Worm (Caenorhabditis elegans): ENCODE measurements around the gene cct-8.
A peak's percentile ranks its signal among the peaks of the same experiment; 100 is the strongest.

cct-8 gene

ce11 chrIV:1093870-1094564, at the start of gene cct-8, which contains the start of gene Y55F3AR.2 (continued):
- TF ChIP-seq daf-8 (GFP tag; IDR thresholded peaks at IDR 0.05) (no peak), dve-1 (tag; optimal IDR thresholded peaks at IDR 0.05; ENCODE audit: insufficient read depth) (peak; percentile 99), ceh-44 (GFP tag; IDR thresholded peaks at IDR 0.05) (peak; percentile 71; the same call in 1 of the 2 replicates), dmd-8 (GFP tag; IDR thresholded peaks at IDR 0.05) (no peak), F44E2.7 (GFP tag; IDR thresholded peaks at IDR 0.05) (0 out of 2 replicates have a peak, but pooled peaks have one; percentile 72), duxl-1 (tag; optimal IDR thresholded peaks at IDR 0.05; ENCODE audit: poor library complexity) (peak; percentile 96), F26F4.8 (GFP tag; conservative IDR thresholded peaks at IDR 0.05) (no peak), ZK546.5 (tag; optimal IDR thresholded peaks at IDR 0.05) (peak; percentile 15 to 67), T26A8.4 (GFP tag; IDR thresholded peaks at IDR 0.05) (peak; percentile 99), daf-16 (GFP tag; optimal IDR thresholded peaks at IDR 0.05) (peak; percentile 58 to 95), daf-16 (tag; optimal IDR thresholded peaks at IDR 0.05) (peak; percentile 82), nhr-28 (tag; optimal IDR thresholded peaks at IDR 0.05) (peak; percentile 79), pqm-1 (tag; optimal IDR thresholded peaks at IDR 0.05) (no peak), ces-1 (GFP tag; optimal IDR thresholded peaks at IDR 0.05) (peak; percentile 45), pha-4 (GFP tag; IDR thresholded peaks at IDR 0.05) (peak; percentile 97), pha-4 (tag; optimal IDR thresholded peaks at IDR 0.05) (peak; percentile 19), unc-39 (tag; optimal IDR thresholded peaks at IDR 0.05) (no peak), zfp-2 (tag; optimal IDR thresholded peaks at IDR 0.05) (peak; percentile 85), R02D3.7 (tag; optimal IDR thresholded peaks at IDR 0.05) (no peak), nhr-76 (tag; optimal IDR thresholded peaks at IDR 0.05) (peak; percentile 58), nhr-237 (tag; optimal IDR thresholded peaks at IDR 0.05) (no peak), mxl-2 (GFP tag; conservative IDR thresholded peaks at IDR 0.05) (peak; percentile 74), daf-12 (tag; optimal IDR thresholded peaks at IDR 0.05) (no peak), dpl-1 (GFP tag; optimal IDR thresholded peaks at IDR 0.05) (peak; percentile 94), nhr-6 (tag; optimal IDR thresholded peaks at IDR 0.05) (peak; percentile 93), ceh-20 (GFP tag; IDR thresholded peaks at IDR 0.05) (peak; percentile 99), hlh-30 (tag; optimal IDR thresholded peaks at IDR 0.05; ENCODE audit: insufficient read depth) (peak; percentile 92), lim-7 (GFP tag; IDR thresholded peaks at IDR 0.05) (peak; percentile 55; the same call in 1 of the 2 replicates), spr-3 (GFP tag; optimal IDR thresholded peaks at IDR 0.05) (peak; percentile 99), lin-29 (GFP tag; IDR thresholded peaks at IDR 0.05) (peak; percentile 96), lir-3 (tag; optimal IDR thresholded peaks at IDR 0.05) (peak; percentile 14), zip-11 (GFP tag; IDR thresholded peaks at IDR 0.05) (peak; percentile 56; the same call in 1 of the 2 replicates), cey-2 (tag; optimal IDR thresholded peaks at IDR 0.05; ENCODE audit: borderline replicate concordance, insufficient read depth) (peak; percentile 63), ceh-62 (tag; optimal IDR thresholded peaks at IDR 0.05) (no peak), T20F7.1 (GFP tag; optimal IDR thresholded peaks at IDR 0.05) (peak; percentile 97), ceh-82 (tag; optimal IDR thresholded peaks at IDR 0.05) (no peak), nhr-111 (GFP tag; optimal IDR thresholded peaks at IDR 0.05) (peak; percentile 88), mxl-3 (GFP tag; optimal IDR thresholded peaks at IDR 0.05) (peak; percentile 72), mes-2 (tag; optimal IDR thresholded peaks at IDR 0.05; ENCODE audit: poor library complexity, severe bottlenecking) (peak; percentile 94), tag-97 (GFP tag; IDR thresholded peaks at IDR 0.05) (no peak), nhr-10 (tag; optimal IDR thresholded peaks at IDR 0.05) (peak; percentile 81), unc-62 (GFP tag; optimal IDR thresholded peaks at IDR 0.05 in 1 of 2) (peak in 1 of 2 experiments; percentile 100), unc-62 (tag; optimal IDR thresholded peaks at IDR 0.05) (peak; percentile 17), Y48G9A.11 (GFP tag; IDR thresholded peaks at IDR 0.05) (peak; percentile 97), zfp-3 (GFP tag; conservative IDR thresholded peaks at IDR 0.05) (peak; percentile 99), nhr-48 (tag; optimal IDR thresholded peaks at IDR 0.05) (peak; percentile 89), gei-8 (GFP tag; optimal IDR thresholded peaks at IDR 0.05) (peak; percentile 63), dmd-6 (GFP tag; IDR thresholded peaks at IDR 0.05) (peak; percentile 98), F49E8.2 (tag; optimal IDR thresholded peaks at IDR 0.05; ENCODE audit: borderline replicate concordance) (peak; percentile 95), hmg-1.1 (GFP tag; IDR thresholded peaks at IDR 0.05) (peak; percentile 99)

All from whole organism, L4 larva.